Worm (Caenorhabditis elegans) whole organism, L3 larva: ENCODE results near the gene srh-304.

Experiments
- ceh-82 ChIP-seq: fragments of 150-350 bp; optimal IDR thresholded peaks from 2 replicates; lab custom pipeline; 2014; ENCODE audit warnings: missing biosample characterization, missing genetic modification characterization
- jun-1 ChIP-seq: fragments of 150-350 bp; optimal IDR thresholded peaks from 2 replicates; lab custom pipeline; 2014; ENCODE audit warnings: missing biosample characterization, missing genetic modification reagents, missing genetic modification characterization
- mml-1 ChIP-seq: fragments of 150-350 bp; sonication (generic microtip); optimal IDR thresholded peaks from 3 replicates; lab custom pipeline; 2014; ENCODE audit warnings: missing biosample characterization, missing genetic modification characterization
- snpc-4 ChIP-seq: fragments of 150-350 bp; optimal IDR thresholded peaks from 2 replicates; lab custom pipeline; 2014; ENCODE audit warnings: missing biosample characterization, missing genetic modification characterization
- unc-62 ChIP-seq: fragments of 150-350 bp; sonication (generic microtip); optimal IDR thresholded peaks from 4 replicates; lab custom pipeline; 2014; ENCODE audit warnings: missing biosample characterization, missing genetic modification reagents, missing genetic modification characterization

DNA sequence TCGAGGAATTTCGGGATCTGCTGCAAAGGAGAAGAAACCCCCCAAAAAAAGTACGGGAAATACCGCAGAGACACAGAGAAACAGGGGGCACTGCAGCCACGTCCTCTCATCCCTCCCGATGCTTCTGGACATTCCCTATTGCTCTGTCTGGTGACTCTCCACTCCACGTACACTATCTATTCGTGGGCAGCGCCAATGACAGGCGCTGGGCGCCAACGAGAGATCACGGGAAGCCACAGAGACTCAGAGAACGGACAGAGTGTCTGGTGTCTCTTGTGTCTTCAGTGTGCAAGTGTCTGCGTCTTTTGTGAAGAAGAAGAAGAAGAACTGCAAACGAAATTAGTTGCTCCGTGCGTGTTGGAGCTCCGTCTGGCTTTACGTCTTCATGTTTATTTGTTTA is 29.5 kb downstream of the srh-304 start:
- TF ChIP-seq jun-1 (tag; lab: Kevin White, UChicago), result peak; percentile 73
- TF ChIP-seq ceh-82 (tag; lab: Kevin White, UChicago), result peak; percentile 49
- peak; percentile 64 for TF ChIP-seq unc-62
- peak; percentile 63 for TF ChIP-seq snpc-4
- no peak for TF ChIP-seq mml-1 (tag; lab: Kevin White, UChicago)
